Fruit fly (Drosophila melanogaster): Measurements from ENCODE around the gene Yod1.

DNA sequence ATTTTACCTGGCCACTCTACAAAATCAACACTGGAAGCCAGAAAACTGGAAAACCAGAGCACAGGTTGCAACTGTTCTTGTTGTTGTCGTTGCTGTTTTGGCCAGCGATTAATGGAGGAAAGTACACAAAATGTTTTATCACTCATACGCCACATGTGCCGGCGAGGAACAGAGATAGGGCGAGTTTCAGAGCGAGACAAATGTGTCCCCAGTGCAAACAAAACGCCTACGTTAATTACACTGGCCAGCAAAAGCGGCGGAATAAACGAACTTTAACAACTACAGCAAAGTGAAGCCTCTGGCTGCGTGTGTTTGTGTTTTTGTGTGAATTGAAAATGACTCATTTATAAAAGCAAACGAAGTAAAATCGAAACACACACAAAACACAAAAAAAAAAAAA lies 46.5 kb downstream of the Yod1 start:
- TF ChIP-seq CG11762 (GFP tag; optimal IDR thresholded peaks at IDR 0.05; ENCODE audit: insufficient read depth) (no peak), CG15336 (GFP tag; IDR thresholded peaks at IDR 0.05) (no peak)
